Worm (Caenorhabditis elegans): ENCODE measurements around the gene spn-4.

Gene spn-4

ce11 chrV:6782260-6782659 lies 2.4 kb downstream of the spn-4 start:
- TF ChIP-seq mec-3 (tag; optimal IDR thresholded peaks at IDR 0.05; ENCODE audit: borderline replicate concordance) (no peak), C38D4.7 (GFP tag; optimal IDR thresholded peaks at IDR 0.05) (no peak), madf-2 (tag; optimal IDR thresholded peaks at IDR 0.05) (no peak), ceh-45 (GFP tag; IDR thresholded peaks at IDR 0.05) (no peak), syd-9 (tag; optimal IDR thresholded peaks at IDR 0.05) (no peak), elt-4 (tag; optimal IDR thresholded peaks at IDR 0.05) (no peak), T23F11.4 (GFP tag; optimal IDR thresholded peaks at IDR 0.05) (no peak), ceh-48 (tag; optimal IDR thresholded peaks at IDR 0.05) (no peak), hlh-30 (tag; optimal IDR thresholded peaks at IDR 0.05; ENCODE audit: insufficient read depth) (no peak)

- TF ChIP-seq ets-4 (tag; optimal IDR thresholded peaks at IDR 0.05) (no peak), unc-42 (tag; optimal IDR thresholded peaks at IDR 0.05) (no peak), elt-2 (tag; optimal IDR thresholded peaks at IDR 0.05) (no peak), ceh-18 (tag; optimal IDR thresholded peaks at IDR 0.05) (no peak), ceh-48 (tag; optimal IDR thresholded peaks at IDR 0.05) (no peak), dmd-4 (tag; optimal IDR thresholded peaks at IDR 0.05; ENCODE audit: borderline replicate concordance) (no peak), K02D7.2 (tag; optimal IDR thresholded peaks at IDR 0.05) (no peak), pha-2 (tag; optimal IDR thresholded peaks at IDR 0.05) (no peak), fkh-6 (tag; optimal IDR thresholded peaks at IDR 0.05) (no peak), ceh-19 (GFP tag; optimal IDR thresholded peaks at IDR 0.05) (no peak), ceh-2 (tag; optimal IDR thresholded peaks at IDR 0.05) (no peak), pag-3 (tag; optimal IDR thresholded peaks at IDR 0.05; ENCODE audit: borderline replicate concordance) (no peak), npax-4 (tag; optimal IDR thresholded peaks at IDR 0.05) (no peak), nhr-11 (tag; optimal IDR thresholded peaks at IDR 0.05) (no peak), nfya-1 (tag; optimal IDR thresholded peaks at IDR 0.05) (no peak)
Observed at ce11 chrV:6780676-6781075, 4.0 kb downstream of the spn-4 start.

- TF ChIP-seq elt-2 (tag; optimal IDR thresholded peaks at IDR 0.05) (no peak), ceh-2 (tag; optimal IDR thresholded peaks at IDR 0.05) (no peak), mec-3 (tag; optimal IDR thresholded peaks at IDR 0.05; ENCODE audit: borderline replicate concordance) (no peak), ceh-22 (tag; optimal IDR thresholded peaks at IDR 0.05) (no peak), F13H6.1 (tag; optimal IDR thresholded peaks at IDR 0.05) (no peak), sox-2 (GFP tag; IDR thresholded peaks at IDR 0.05) (no peak), Y22D7AL.16 (tag; optimal IDR thresholded peaks at IDR 0.05) (no peak), dve-1 (tag; optimal IDR thresholded peaks at IDR 0.05) (no peak), hlh-8 (tag; optimal IDR thresholded peaks at IDR 0.05) (no peak), rnt-1 (tag; optimal IDR thresholded peaks at IDR 0.05) (no peak), hlh-13 (GFP tag; optimal IDR thresholded peaks at IDR 0.05) (no peak), hlh-6 (tag; optimal IDR thresholded peaks at IDR 0.05) (no peak), pros-1 (tag; optimal IDR thresholded peaks at IDR 0.05) (no peak), pha-2 (tag; optimal IDR thresholded peaks at IDR 0.05) (no peak), che-1 (tag; optimal IDR thresholded peaks at IDR 0.05) (no peak), sox-4 (tag; optimal IDR thresholded peaks at IDR 0.05) (no peak)
Observed at ce11 chrV:6780166-6780565, 4.5 kb downstream of the spn-4 start, which contains the start of gene ZC404.15. Gene ZC404.15 (plus strand): TSS chrV:6780466.

ce11 chrV:6778457-6778856 lies 6.2 kb downstream of the spn-4 start:
- TF ChIP-seq pha-2 (tag; optimal IDR thresholded peaks at IDR 0.05) (no peak), lim-6 (tag; optimal IDR thresholded peaks at IDR 0.05) (no peak), unc-55 (GFP tag; optimal IDR thresholded peaks at IDR 0.05) (no peak), tbx-7 (tag; optimal IDR thresholded peaks at IDR 0.05) (no peak), ceh-34 (tag; optimal IDR thresholded peaks at IDR 0.05) (no peak), odd-2 (tag; optimal IDR thresholded peaks at IDR 0.05) (no peak), npax-4 (tag; optimal IDR thresholded peaks at IDR 0.05) (no peak), ref-2 (tag; optimal IDR thresholded peaks at IDR 0.05) (no peak)
